Fruit fly (Drosophila melanogaster): Measurements from ENCODE around the gene nSMase.
A peak's percentile ranks its signal among the peaks of the same experiment; 100 is the strongest.

nSMase gene

DNA sequence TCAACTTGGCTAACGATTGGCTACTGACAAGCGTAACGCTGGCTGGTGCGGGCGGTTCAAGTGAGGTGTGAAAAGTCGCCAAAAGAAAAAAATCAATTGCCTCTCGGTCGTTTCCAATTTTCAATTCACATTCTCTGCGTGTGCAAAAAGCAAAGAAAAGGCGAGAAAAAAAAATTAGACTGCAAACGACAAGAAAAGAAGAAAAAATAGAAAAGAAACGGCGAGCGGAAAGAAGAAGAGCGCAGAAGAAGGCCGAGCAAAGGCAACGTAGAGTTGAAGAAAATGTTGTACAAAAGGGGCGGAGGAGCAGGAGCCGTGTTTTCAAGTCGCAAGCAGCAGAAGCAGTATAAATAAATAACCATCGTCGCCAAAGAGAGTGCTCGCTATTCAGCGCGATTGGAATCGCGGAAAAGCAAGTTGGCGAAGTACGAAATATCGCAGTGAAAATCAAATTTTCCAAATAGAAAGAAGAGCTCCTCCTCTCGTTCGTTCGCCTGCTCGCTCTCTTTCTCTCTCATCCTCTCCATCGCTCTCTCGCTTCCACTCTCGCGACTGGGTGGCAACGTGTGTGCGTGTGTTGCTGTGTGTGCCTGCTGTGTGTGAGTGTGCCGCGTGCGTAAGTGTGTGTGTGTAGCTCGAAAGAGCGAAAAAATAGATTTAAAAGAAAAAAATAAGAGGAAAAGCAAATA is 7.0 kb downstream of the nSMase start:
- TF ChIP-seq fkh (GFP tag; optimal IDR thresholded peaks at IDR 0.05) (no peak), Sox15 (GFP tag; optimal IDR thresholded peaks at IDR 0.05) (no peak), CG32006 (GFP tag; optimal IDR thresholded peaks at IDR 0.05) (peak; percentile 37), dac (GFP tag; optimal IDR thresholded peaks at IDR 0.05) (no peak), vri (GFP tag; optimal IDR thresholded peaks at IDR 0.05) (peak; percentile 52), Met (GFP tag; optimal IDR thresholded peaks at IDR 0.05) (no peak), CG16779 (tag; optimal IDR thresholded peaks at IDR 0.05) (peak; percentile 82), svp (GFP tag) (no peak), CG6808 (GFP tag; optimal IDR thresholded peaks at IDR 0.05) (no peak), CG10669 (GFP tag; optimal IDR thresholded peaks at IDR 0.05) (no peak), CG10631 (GFP tag; optimal IDR thresholded peaks at IDR 0.05) (no peak), ss (GFP tag; optimal IDR thresholded peaks at IDR 0.05) (peak in 1 of 2 experiments; percentile 79), CG6854 (GFP tag; optimal IDR thresholded peaks at IDR 0.05) (no peak), lz (GFP tag; optimal IDR thresholded peaks at IDR 0.05) (no peak), CG11762 (GFP tag; optimal IDR thresholded peaks at IDR 0.05; ENCODE audit: insufficient read depth) (no peak), Hr4 (GFP tag; optimal IDR thresholded peaks at IDR 0.05) (no peak), CG34406 (GFP tag; optimal IDR thresholded peaks at IDR 0.05) (peak; percentile 29), CG11294 (GFP tag; IDR thresholded peaks at IDR 0.05) (no peak), Hr39 (GFP tag; optimal IDR thresholded peaks at IDR 0.05) (no peak), CG3032 (tag; optimal IDR thresholded peaks at IDR 0.05) (no peak), CG4318 (GFP tag; optimal IDR thresholded peaks at IDR 0.05) (no peak), net (GFP tag; optimal IDR thresholded peaks at IDR 0.05) (peak; percentile 41), topi (GFP tag; optimal IDR thresholded peaks at IDR 0.05) (no peak), spab (GFP tag; optimal IDR thresholded peaks at IDR 0.05) (no peak), Blimp-1 (GFP tag; optimal IDR thresholded peaks at IDR 0.05) (no peak), CG6276 (GFP tag; optimal IDR thresholded peaks at IDR 0.05) (peak; percentile 59), CG9139 (GFP tag; optimal IDR thresholded peaks at IDR 0.05) (peak; percentile 69), acj6 (GFP tag; optimal IDR thresholded peaks at IDR 0.05) (no peak), fd85E (GFP tag; optimal IDR thresholded peaks at IDR 0.05) (no peak), Ets21C (GFP tag; optimal IDR thresholded peaks at IDR 0.05) (no peak), fd59A (GFP tag; optimal IDR thresholded peaks at IDR 0.05) (no peak), CG3919 (GFP tag; optimal IDR thresholded peaks at IDR 0.05) (no peak), pdm3 (GFP tag; optimal IDR thresholded peaks at IDR 0.05) (no peak), eg (GFP tag; IDR thresholded peaks at IDR 0.05) (peak; percentile 59), CG15336 (GFP tag; IDR thresholded peaks at IDR 0.05) (peak; percentile 45), CG6792 (GFP tag; optimal IDR thresholded peaks at IDR 0.05) (peak; percentile 21), Smox (GFP tag; optimal IDR thresholded peaks at IDR 0.05) (no peak), CG6163 (GFP tag; IDR thresholded peaks at IDR 0.05) (peak; percentile 34; the same call in 1 of the 3 replicates), esn (GFP tag; optimal IDR thresholded peaks at IDR 0.05) (peak; percentile 5), Eip75B (GFP tag; optimal IDR thresholded peaks at IDR 0.05) (no peak), Hr38 (GFP tag; optimal IDR thresholded peaks at IDR 0.05) (no peak), CG8319 (GFP tag; optimal IDR thresholded peaks at IDR 0.05) (no peak), OdsH (GFP tag; optimal IDR thresholded peaks at IDR 0.05) (no peak), CG11902 (GFP tag; optimal IDR thresholded peaks at IDR 0.05) (no peak), dsx (GFP tag; optimal IDR thresholded peaks at IDR 0.05; ENCODE audit: poor library complexity, severe bottlenecking) (peak; percentile 62), CG1621 (tag; optimal IDR thresholded peaks at IDR 0.05) (no peak), CG7368 (GFP tag; optimal IDR thresholded peaks at IDR 0.05) (no peak), Sox102F (GFP tag; optimal IDR thresholded peaks at IDR 0.05) (no peak), achi (GFP tag; optimal IDR thresholded peaks at IDR 0.05) (no peak), salr (GFP tag; optimal IDR thresholded peaks at IDR 0.05) (peak in 1 of 2 experiments; percentile 27), CG8119 (GFP tag; IDR thresholded peaks at IDR 0.05) (peak; percentile 40; the same call in 2 of the 3 replicates)

All from whole organism, prepupa.